Worm (Caenorhabditis elegans) whole organism, L1 larva: ENCODE results near the gene srh-55.
A peak's percentile ranks its signal among the peaks of the same experiment; 100 is the strongest.

Source experiments
- C04F5.9 ChIP-seq: sonication (generic microtip); optimal IDR thresholded peaks from 2 replicates; lab custom pipeline; 2016; ENCODE audit warnings: missing genetic modification characterization, missing compliant biosample characterization
- C16A3.4 ChIP-seq: fragments of 150-350 bp; optimal IDR thresholded peaks from 2 replicates; lab custom pipeline; 2014; ENCODE audit warnings: missing biosample characterization, missing genetic modification characterization
- efl-1 ChIP-seq, 4 experiments: fragments of 150-350 bp; optimal IDR thresholded peaks in 3 of 4; peaks in 1 of 4; 1 replicate in 1 of 4; 2 replicates in 3 of 4; lab custom pipeline; 2014; ENCODE audit warnings: missing biosample characterization in 2 of 4, missing genetic modification characterization in 2 of 4, missing genetic modification reagents in 2 of 4
- elt-3 ChIP-seq, 6 experiments: fragments of 150-350 bp in 1 of 6; sonication (generic microtip); optimal IDR thresholded peaks; 2 replicates each; lab custom pipeline; 2017 to 2018; ENCODE audit warnings: missing biosample characterization in 6 of 6, missing genetic modification characterization in 6 of 6, inconsistent platforms in 1 of 6
- fkh-10 ChIP-seq: sonication (generic microtip); optimal IDR thresholded peaks from 2 replicates; lab custom pipeline; 2017; ENCODE audit warnings: missing biosample characterization, missing genetic modification reagents, missing genetic modification characterization
- fkh-4 ChIP-seq: sonication (generic microtip); optimal IDR thresholded peaks from 2 replicates; lab custom pipeline; 2016; ENCODE audit warnings: missing compliant biosample characterization, missing genetic modification characterization, borderline replicate concordance
- nhr-12 ChIP-seq: sonication (generic microtip); optimal IDR thresholded peaks from 2 replicates; lab custom pipeline; 2017; ENCODE audit warnings: missing biosample characterization, missing genetic modification characterization
- nhr-76 ChIP-seq: sonication (generic microtip); optimal IDR thresholded peaks from 2 replicates; lab custom pipeline; 2017; ENCODE audit warnings: missing biosample characterization, missing genetic modification characterization
- pag-3 ChIP-seq: sonication (generic microtip); optimal IDR thresholded peaks from 2 replicates; lab custom pipeline; 2017; ENCODE audit warnings: missing genetic modification characterization, mild to moderate bottlenecking, missing compliant biosample characterization, antibody characterized with exemption, borderline replicate concordance; ENCODE audit not compliant: insufficient read depth
- zag-1 ChIP-seq: fragments of 150-350 bp; optimal IDR thresholded peaks from 2 replicates; lab custom pipeline; 2014; ENCODE audit warnings: missing biosample characterization, missing genetic modification characterization
- ztf-11 ChIP-seq, 2 experiments: sonication (generic microtip); optimal IDR thresholded peaks; 2 replicates each; lab custom pipeline; 2016 to 2017; ENCODE audit warnings: missing genetic modification characterization in 2 of 2, missing biosample characterization in 1 of 2, missing compliant biosample characterization in 1 of 2

- TF ChIP-seq nhr-12 (tag; lab: Kevin White, UChicago) (no peak), elt-3 (tag; optimal IDR thresholded peaks at IDR 0.05; lab: Kevin White, UChicago) (no peak), fkh-4 (no peak), C04F5.9 (tag; lab: Kevin White, UChicago) (no peak), nhr-76 (tag; lab: Kevin White, UChicago) (no peak), C16A3.4 (tag; lab: Kevin White, UChicago) (no peak), pag-3 (no peak), zag-1 (tag; lab: Kevin White, UChicago) (no peak), efl-1 (optimal IDR thresholded peaks at IDR 0.05; lab: Kevin White, UChicago) (no peak), efl-1 (GFP tag; optimal IDR thresholded peaks at IDR 0.05 in 1 of 2; lab: Kevin White, UChicago) (peak in 1 of 2 experiments; percentile 16), ztf-11 (tag; optimal IDR thresholded peaks at IDR 0.05; lab: Kevin White, UChicago) (no peak), fkh-10 (GFP tag; lab: Kevin White, UChicago) (no peak)
These were observed 39.0 kb downstream of the srh-55 start, which contains the start of gene plc-2 for ce11 chrV:15192377-15192776.
